Fruit fly (Drosophila melanogaster) whole organism, embryonic: Measurements from ENCODE around the gene CG8673.

ENCODE experiments used
- Atf6 ChIP-seq: fragments of 200-800 bp; sonication (Bioruptor generic); IDR thresholded peaks from 2 replicates; pipeline ENCODE4 v1.3.6; 2022; ENCODE audit warnings: missing biosample characterization, missing genetic modification characterization
- BtbVII ChIP-seq: fragments of 200-800 bp; sonication (Bioruptor generic); optimal IDR thresholded peaks from 3 replicates; lab custom pipeline; 2017; ENCODE audit warnings: missing biosample characterization, mild to moderate bottlenecking, missing genetic modification characterization
- CG10147 ChIP-seq: fragments of 200-800 bp; sonication (Bioruptor generic); optimal IDR thresholded peaks from 2 replicates; lab custom pipeline; 2019; ENCODE audit warnings: missing biosample characterization, mild to moderate bottlenecking, missing genetic modification characterization, moderate library complexity
- CG11085 ChIP-seq: fragments of 200-800 bp; sonication (Bioruptor generic); IDR thresholded peaks from 2 replicates; pipeline ENCODE4 v1.3.6; 2022; ENCODE audit warnings: missing biosample characterization, missing genetic modification characterization
- CG11247 ChIP-seq: fragments of 200-800 bp; sonication (Bioruptor generic); IDR thresholded peaks from 2 replicates; pipeline ENCODE4 v1.3.6; 2022; ENCODE audit warnings: missing biosample characterization, missing genetic modification characterization
- CG11560 ChIP-seq: fragments of 200-800 bp; sonication (Bioruptor generic); IDR thresholded peaks from 3 replicates; pipeline ENCODE4 v1.3.6; 2022; ENCODE audit warnings: missing biosample characterization, missing genetic modification characterization
- CG17612 ChIP-seq: fragments of 200-800 bp; sonication (Bioruptor generic); IDR thresholded peaks from 2 replicates; pipeline ENCODE4 v1.3.6; 2022; ENCODE audit warnings: missing biosample characterization, missing genetic modification characterization
- CG1792 ChIP-seq: fragments of 200-800 bp; sonication (Bioruptor generic); optimal IDR thresholded peaks from 2 replicates; lab custom pipeline; 2016; ENCODE audit warnings: missing biosample characterization, missing genetic modification characterization
- CG18619 ChIP-seq: fragments of 200-800 bp; sonication (Bioruptor generic); optimal IDR thresholded peaks from 3 replicates; lab custom pipeline; 2017; ENCODE audit warnings: missing biosample characterization, mild to moderate bottlenecking, missing genetic modification characterization
- CG30403 ChIP-seq: fragments of 200-800 bp; sonication (Bioruptor generic); optimal IDR thresholded peaks from 3 replicates; lab custom pipeline; 2016; ENCODE audit warnings: missing biosample characterization, missing genetic modification characterization
- CG31365 ChIP-seq: fragments of 200-800 bp; sonication (Bioruptor generic); optimal IDR thresholded peaks from 2 replicates; lab custom pipeline; 2018; ENCODE audit warnings: missing biosample characterization, mild to moderate bottlenecking, missing genetic modification characterization
- CG31441 ChIP-seq: fragments of 200-800 bp; sonication (Bioruptor generic); IDR thresholded peaks from 2 replicates; pipeline ENCODE4 v1.3.6; 2022; ENCODE audit warnings: missing biosample characterization, missing genetic modification characterization
- CG32772 ChIP-seq: fragments of 200-800 bp; sonication (Bioruptor generic); IDR thresholded peaks from 2 replicates; pipeline ENCODE4 v1.3.6; 2022; ENCODE audit warnings: missing biosample characterization, missing genetic modification characterization
- CG34376 ChIP-seq: fragments of 200-800 bp; sonication (Bioruptor generic); optimal IDR thresholded peaks from 2 replicates; lab custom pipeline; 2018; ENCODE audit warnings: missing biosample characterization, mild to moderate bottlenecking, missing genetic modification characterization
- CG3726 ChIP-seq: fragments of 200-800 bp; sonication (Bioruptor generic); IDR thresholded peaks from 3 replicates; pipeline ENCODE4, ENCODE4 v1.3.6; 2022; ENCODE audit warnings: missing biosample characterization, missing genetic modification characterization
- CG3995 ChIP-seq: fragments of 200-800 bp; sonication (Bioruptor generic); optimal IDR thresholded peaks from 3 replicates; lab custom pipeline; 2016; ENCODE audit warnings: missing biosample characterization, missing genetic modification characterization
- CG4854 ChIP-seq: fragments of 200-800 bp; sonication (Bioruptor generic); optimal IDR thresholded peaks from 2 replicates; lab custom pipeline; 2016; ENCODE audit warnings: missing biosample characterization, missing genetic modification characterization, inconsistent platforms
- CG9932 ChIP-seq: fragments of 200-800 bp; sonication (Bioruptor generic); IDR thresholded peaks from 2 replicates; pipeline ENCODE4 v1.3.6; 2022; ENCODE audit warnings: missing biosample characterization, missing genetic modification characterization
- D19B ChIP-seq: fragments of 200-800 bp; sonication (Bioruptor generic); optimal IDR thresholded peaks from 2 replicates; lab custom pipeline; 2017; ENCODE audit warnings: missing biosample characterization, mild to moderate bottlenecking, missing genetic modification characterization
- Dref ChIP-seq: fragments of 200-800 bp; sonication (Bioruptor generic); IDR thresholded peaks from 2 replicates; pipeline ENCODE4 v1.3.6; 2022; ENCODE audit warnings: missing biosample characterization, missing genetic modification characterization
- Fer1 ChIP-seq: fragments of 200-800 bp; sonication (Bioruptor generic); optimal IDR thresholded peaks from 2 replicates; lab custom pipeline; 2017; ENCODE audit warnings: missing biosample characterization, mild to moderate bottlenecking, missing genetic modification characterization
- GATAe ChIP-seq: fragments of 200-800 bp; sonication (Bioruptor generic); conservative IDR thresholded peaks from 2 replicates; pipeline ENCODE4 v1.3.6; 2022; ENCODE audit warnings: missing biosample characterization, missing genetic modification characterization
- H2.0 ChIP-seq: fragments of 200-800 bp; sonication (Bioruptor generic); IDR thresholded peaks from 2 replicates; pipeline ENCODE4 v1.3.6; 2022; ENCODE audit warnings: missing biosample characterization, missing genetic modification characterization
- HLH3B ChIP-seq: fragments of 200-800 bp; sonication (Bioruptor generic); IDR thresholded peaks from 2 replicates; pipeline ENCODE4 v1.3.6; 2022; ENCODE audit warnings: missing biosample characterization, missing genetic modification characterization
- Hr39 ChIP-seq: fragments of >200 bp; optimal IDR thresholded peaks from 2 replicates; lab custom pipeline; 2017
- NFAT ChIP-seq: fragments of 200-800 bp; sonication (Bioruptor generic); IDR thresholded peaks from 2 replicates; pipeline ENCODE4 v1.3.6; 2022; ENCODE audit warnings: missing biosample characterization, missing genetic modification characterization
- Nf-YC ChIP-seq: fragments of 200-800 bp; optimal IDR thresholded peaks from 3 replicates; lab custom pipeline; 2019; ENCODE audit warnings: missing biosample characterization, mild to moderate bottlenecking, missing genetic modification characterization, moderate library complexity
- Sry-β ChIP-seq: fragments of 200-800 bp; sonication (Bioruptor generic); optimal IDR thresholded peaks from 2 replicates; lab custom pipeline; 2018; ENCODE audit warnings: missing biosample characterization, mild to moderate bottlenecking, missing genetic modification characterization, moderate library complexity
- Sry-δ ChIP-seq: fragments of 200-800 bp; sonication (Bioruptor generic); optimal IDR thresholded peaks from 2 replicates; lab custom pipeline; 2016; ENCODE audit warnings: missing biosample characterization, missing genetic modification characterization
- Usf ChIP-seq: fragments of 200-800 bp; sonication (Bioruptor generic); optimal IDR thresholded peaks from 2 replicates; lab custom pipeline; 2017; ENCODE audit warnings: missing genotype, missing biosample characterization, missing genetic modification characterization
- Xrp1 ChIP-seq: fragments of 200-800 bp; sonication (Bioruptor generic); IDR thresholded peaks from 2 replicates; pipeline ENCODE4 v1.3.6; 2022; ENCODE audit warnings: missing biosample characterization, missing genetic modification characterization
- bsh ChIP-seq, 2 experiments: fragments of 200-800 bp; sonication (Bioruptor generic); optimal IDR thresholded peaks; 2 replicates each; lab custom pipeline; 2017 to 2018; ENCODE audit warnings: mild to moderate bottlenecking in 2 of 2, missing biosample characterization in 2 of 2, missing genetic modification characterization in 2 of 2, moderate library complexity in 1 of 2
- cato ChIP-seq: fragments of 200-800 bp; sonication (Bioruptor generic); optimal IDR thresholded peaks from 2 replicates; lab custom pipeline; 2016; ENCODE audit warnings: missing biosample characterization, missing genetic modification characterization, borderline replicate concordance
- crol ChIP-seq: fragments of 200-800 bp; sonication (Bioruptor generic); IDR thresholded peaks from 2 replicates; pipeline ENCODE4 v1.3.6; 2022; ENCODE audit warnings: missing biosample characterization, missing genetic modification characterization
- en ChIP-seq: fragments of 200-800 bp; sonication (Bioruptor generic); optimal IDR thresholded peaks from 2 replicates; lab custom pipeline; 2016; ENCODE audit warnings: missing biosample characterization, missing genetic modification characterization
- exex ChIP-seq: fragments of 200-800 bp; sonication (Bioruptor generic); optimal IDR thresholded peaks from 4 replicates; lab custom pipeline; 2018; ENCODE audit warnings: missing biosample characterization, mild to moderate bottlenecking, missing genetic modification characterization, moderate library complexity
- gce ChIP-seq: fragments of 200-800 bp; sonication (Bioruptor generic); IDR thresholded peaks from 3 replicates; pipeline ENCODE4 v1.3.6; 2022; ENCODE audit warnings: missing biosample characterization, missing genetic modification characterization
- her ChIP-seq: fragments of 200-800 bp; sonication (Bioruptor generic); optimal IDR thresholded peaks from 2 replicates; lab custom pipeline; 2016; ENCODE audit warnings: missing biosample characterization, missing genetic modification characterization
- ken ChIP-seq: fragments of 200-800 bp; sonication (Bioruptor generic); IDR thresholded peaks from 3 replicates; pipeline ENCODE4 v1.3.6; 2022; ENCODE audit warnings: missing biosample characterization, missing genetic modification characterization
- lov ChIP-seq, 2 experiments: fragments of 200-800 bp in 1 of 2; fragments of >200 bp in 1 of 2; sonication (Bioruptor generic) in 1 of 2; IDR thresholded peaks in 1 of 2; optimal IDR thresholded peaks in 1 of 2; 2 replicates in 1 of 2; 3 replicates in 1 of 2; pipeline versions ENCODE4 v1.3.6 to Lab custom; 2017 to 2022; ENCODE audit warnings: missing biosample characterization in 1 of 2, missing genetic modification characterization in 1 of 2
- peb ChIP-seq: fragments of 200-800 bp; sonication (Bioruptor generic); IDR thresholded peaks from 2 replicates; pipeline ENCODE4 v1.3.6; 2022; ENCODE audit warnings: missing biosample characterization, missing genetic modification characterization
- pho ChIP-seq: fragments of 200-800 bp; sonication (Bioruptor generic); optimal IDR thresholded peaks from 2 replicates; lab custom pipeline; 2016; ENCODE audit warnings: missing biosample characterization, missing genetic modification characterization
- prd ChIP-seq, 3 experiments: fragments of >200 bp in 2 of 3; fragments of 200-800 bp in 1 of 3; sonication (Bioruptor generic) in 1 of 3; optimal IDR thresholded peaks in 2 of 3; IDR thresholded peaks in 1 of 3; 2 replicates in 2 of 3; 3 replicates in 1 of 3; pipeline versions ENCODE4 v1.3.6 to Lab custom; 2017 to 2022; ENCODE audit warnings: missing biosample characterization in 1 of 3, missing genetic modification characterization in 1 of 3
- pum ChIP-seq: fragments of 200-800 bp; sonication (Bioruptor generic); optimal IDR thresholded peaks from 2 replicates; lab custom pipeline; 2016; ENCODE audit warnings: missing biosample characterization, missing genetic modification characterization
- repo ChIP-seq: fragments of 200-800 bp; sonication (Bioruptor generic); optimal IDR thresholded peaks from 2 replicates; lab custom pipeline; 2016; ENCODE audit warnings: missing biosample characterization, missing genetic modification characterization
- sens-2 ChIP-seq: fragments of 200-800 bp; sonication (Bioruptor generic); IDR thresholded peaks from 2 replicates; pipeline ENCODE4 v1.3.6; 2022; ENCODE audit warnings: missing biosample characterization, missing genetic modification characterization
- so ChIP-seq: fragments of 200-800 bp; sonication (Bioruptor generic); IDR thresholded peaks from 3 replicates; pipeline ENCODE4 v1.3.6; 2022; ENCODE audit warnings: missing biosample characterization, missing genetic modification characterization
- trem ChIP-seq: fragments of 200-800 bp; optimal IDR thresholded peaks from 3 replicates; lab custom pipeline; 2019; ENCODE audit warnings: missing biosample characterization, mild to moderate bottlenecking, missing genetic modification characterization, moderate library complexity
- unc-4 ChIP-seq: fragments of 200-800 bp; sonication (Bioruptor generic); IDR thresholded peaks from 2 replicates; pipeline ENCODE4 v1.3.6; 2022; ENCODE audit warnings: missing biosample characterization, missing genetic modification characterization; ENCODE audit not compliant: partially characterized antibody
- zen2 ChIP-seq: fragments of 200-800 bp; sonication (Bioruptor generic); IDR thresholded peaks from 3 replicates; pipeline ENCODE4 v1.3.6; 2022; ENCODE audit warnings: missing biosample characterization, missing genetic modification characterization; ENCODE audit not compliant: partially characterized antibody

The CG8673 gene

DNA sequence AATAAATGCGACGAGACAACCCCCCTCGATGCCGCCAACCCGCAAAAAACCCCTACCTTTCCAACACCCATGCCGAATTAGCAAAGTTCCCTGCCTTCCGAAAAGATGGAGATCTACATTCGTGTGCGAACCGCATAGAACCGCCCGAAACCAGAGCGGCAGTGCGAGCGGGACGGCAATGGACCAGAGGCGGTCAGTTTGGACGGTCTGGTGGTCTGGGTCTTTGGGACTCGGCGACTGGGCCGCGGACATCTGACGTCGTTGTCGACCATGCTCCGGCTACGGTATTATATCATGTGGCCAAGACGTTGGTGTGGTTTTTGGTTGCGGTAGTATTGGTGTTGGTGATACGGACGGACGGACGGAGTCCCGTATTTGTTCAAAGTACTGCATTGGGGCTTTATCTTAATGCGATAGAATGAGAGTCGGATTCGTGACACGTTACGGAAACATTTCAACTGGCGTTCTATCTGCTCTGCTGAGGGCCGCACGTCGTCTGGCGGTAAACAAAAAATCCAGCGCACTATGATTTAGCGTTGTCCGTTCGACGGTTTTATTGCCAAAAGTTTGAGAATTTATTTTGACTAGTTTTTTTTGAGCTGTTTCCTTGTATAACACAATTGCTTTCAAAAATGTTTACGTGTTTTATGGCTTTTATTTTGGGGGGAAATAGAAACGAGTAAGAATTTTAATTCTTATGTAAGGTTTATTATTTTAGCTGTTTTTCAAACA lies 37.2 kb upstream of the CG8673 start (continued):
- TF ChIP-seq her (GFP tag; lab: Kevin White, UChicago): no peak
- TF ChIP-seq Sry-β (GFP tag; lab: Kevin White, UChicago): peak; percentile 82
- no peak for TF ChIP-seq CG3726 (GFP tag; lab: Robert Waterston, UW)
- TF ChIP-seq unc-4 (GFP tag; lab: Robert Waterston, UW): no peak
- no peak for TF ChIP-seq pum (GFP tag; lab: Kevin White, UChicago)
- no peak for TF ChIP-seq so
- TF ChIP-seq HLH3B: 0 out of 2 replicates have a peak, but pooled peaks have one; percentile 4
- TF ChIP-seq CG17612 (GFP tag; lab: Robert Waterston, UW): no peak
- TF ChIP-seq CG11085 (GFP tag; lab: Robert Waterston, UW): no peak
- no peak for TF ChIP-seq GATAe
- TF ChIP-seq repo (GFP tag; lab: Kevin White, UChicago): no peak
- no peak for TF ChIP-seq Nf-YC (tag; lab: Kevin White, UChicago)
- no peak for TF ChIP-seq gce (GFP tag; lab: Robert Waterston, UW)
- no peak for TF ChIP-seq H2.0 (GFP tag; lab: Robert Waterston, UW)
- TF ChIP-seq BtbVII (GFP tag; lab: Kevin White, UChicago): no peak
- no peak for TF ChIP-seq Sry-δ (GFP tag; lab: Kevin White, UChicago)
- no peak for TF ChIP-seq NFAT (GFP tag; lab: Robert Waterston, UW)
- TF ChIP-seq exex (tag; lab: Kevin White, UChicago): peak; percentile 38
- TF ChIP-seq cato (GFP tag; lab: Kevin White, UChicago): no peak
- TF ChIP-seq CG31365 (tag; lab: Kevin White, UChicago): no peak
- peak; percentile 23 for TF ChIP-seq CG10147 (GFP tag; lab: Kevin White, UChicago)
- TF ChIP-seq CG31441: no peak
- TF ChIP-seq lov (optimal IDR thresholded peaks at IDR 0.05; lab: Kevin White, UChicago): no peak
- no peak for TF ChIP-seq lov (GFP tag; IDR thresholded peaks at IDR 0.05; lab: Robert Waterston, UW)
- TF ChIP-seq CG9932: peak; percentile 27; the same call in 1 of the 2 replicates
- peak; percentile 53; the same call in 1 of the 2 replicates for TF ChIP-seq crol (GFP tag; lab: Robert Waterston, UW)
- no peak for TF ChIP-seq en (GFP tag; lab: Kevin White, UChicago)
- no peak for TF ChIP-seq trem (tag; lab: Kevin White, UChicago)
- TF ChIP-seq CG11247 (GFP tag; lab: Robert Waterston, UW): no peak
- TF ChIP-seq Dref (GFP tag; lab: Robert Waterston, UW): no peak
- no peak for TF ChIP-seq CG4854 (GFP tag; lab: Kevin White, UChicago)
- TF ChIP-seq CG34376 (GFP tag; lab: Kevin White, UChicago): peak; percentile 74
- TF ChIP-seq CG30403 (GFP tag; lab: Kevin White, UChicago): no peak
- TF ChIP-seq Fer1 (GFP tag; lab: Kevin White, UChicago): no peak
- no peak for TF ChIP-seq CG1792 (GFP tag; lab: Kevin White, UChicago)
- no peak for TF ChIP-seq Usf (GFP tag; lab: Kevin White, UChicago)
- TF ChIP-seq CG11560 (tag; lab: Robert Waterston, UW): no peak
- no peak for TF ChIP-seq pho (GFP tag; lab: Kevin White, UChicago)
- TF ChIP-seq bsh (GFP tag; optimal IDR thresholded peaks at IDR 0.05; lab: Kevin White, UChicago): no peak
- TF ChIP-seq prd (optimal IDR thresholded peaks at IDR 0.05; lab: Kevin White, UChicago): no peak
- no peak for TF ChIP-seq prd (GFP tag; IDR thresholded peaks at IDR 0.05; lab: Robert Waterston, UW)
- TF ChIP-seq Hr39 (lab: Kevin White, UChicago): no peak
- TF ChIP-seq CG32772: no peak
- no peak for TF ChIP-seq sens-2 (GFP tag; lab: Robert Waterston, UW)
- no peak for TF ChIP-seq Xrp1 (GFP tag; lab: Robert Waterston, UW)
- no peak for TF ChIP-seq CG3995 (GFP tag; lab: Kevin White, UChicago)
- TF ChIP-seq D19B (GFP tag; lab: Kevin White, UChicago): no peak
- no peak for TF ChIP-seq peb (GFP tag; lab: Robert Waterston, UW)
- no peak for TF ChIP-seq ken (GFP tag; lab: Robert Waterston, UW)
- TF ChIP-seq Atf6 (GFP tag; lab: Robert Waterston, UW): no peak
- TF ChIP-seq zen2 (GFP tag; lab: Robert Waterston, UW): 0 out of 3 replicates have a peak, but pooled peaks have one; percentile 40
- peak; percentile 12 for TF ChIP-seq CG18619 (GFP tag; lab: Kevin White, UChicago)
